Worm (Caenorhabditis elegans) whole organism, dauer: ENCODE data around the gene idpb-5.

ENCODE experiments used
- unc-62 ChIP-seq: sonication (generic microtip); optimal IDR thresholded peaks from 2 replicates; lab custom pipeline; 2017; ENCODE audit warnings: missing biosample characterization, missing genetic modification reagents, missing genetic modification characterization

The idpb-5 gene

ce11 chrV:11839220-11839619 is at the start of gene idpb-5:
Gene idpb-5, plus strand, starts transcription at chrV:11839520.
- no peak for TF ChIP-seq unc-62

ce11 chrV:11794172-11794571 is 45.1 kb upstream of the idpb-5 start:
- TF ChIP-seq unc-62 = no peak

ce11 chrV:11795352-11795751 is 44.0 kb upstream of the idpb-5 start:
- no peak for TF ChIP-seq unc-62

DNA sequence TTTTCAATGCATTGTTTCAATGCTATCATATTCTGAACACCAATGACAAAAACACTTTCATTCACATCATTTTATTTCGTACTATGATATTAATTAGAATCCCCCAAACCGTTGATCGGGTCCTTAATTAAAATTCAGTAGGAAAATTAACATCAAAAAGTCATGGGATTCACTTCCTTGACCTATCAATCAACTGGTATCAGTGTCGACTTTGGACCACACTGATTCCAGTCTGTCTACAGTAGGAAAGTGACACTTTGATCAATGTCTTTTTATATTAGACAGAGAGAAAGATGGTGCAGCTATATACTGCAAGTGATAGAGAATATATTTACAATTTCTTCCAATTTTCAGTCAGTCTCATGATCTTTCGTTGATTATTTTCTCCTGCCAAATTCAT is 43.0 kb upstream of the idpb-5 start:
- no peak for TF ChIP-seq unc-62

DNA sequence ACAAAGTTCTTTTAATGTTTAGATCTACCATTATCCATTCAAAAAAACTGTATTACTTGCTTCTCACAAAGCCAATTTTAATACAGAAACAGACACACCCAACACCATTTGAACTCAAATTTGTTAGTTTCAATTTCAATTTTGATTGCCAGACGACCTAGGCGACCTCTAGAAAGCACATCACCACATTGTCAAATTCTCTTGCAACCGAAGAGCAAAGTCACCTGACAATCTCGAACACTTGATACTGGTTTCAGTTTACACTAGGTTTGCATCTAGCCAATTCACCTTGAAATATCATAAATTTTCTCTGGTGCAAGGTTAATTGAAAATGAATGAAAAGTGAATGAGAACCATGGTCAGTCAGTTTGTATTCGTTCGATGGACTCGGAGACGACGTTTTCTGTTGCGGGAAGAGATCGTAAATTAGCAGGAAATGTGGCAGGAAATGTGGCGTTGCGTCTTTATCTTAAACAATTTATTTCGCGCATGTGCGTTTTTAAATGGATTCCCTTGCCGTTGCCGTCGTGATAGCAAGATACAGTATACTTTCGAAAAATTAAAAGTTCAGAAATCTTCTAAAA is 42.0 kb upstream of the idpb-5 start:
- no peak for TF ChIP-seq unc-62

DNA sequence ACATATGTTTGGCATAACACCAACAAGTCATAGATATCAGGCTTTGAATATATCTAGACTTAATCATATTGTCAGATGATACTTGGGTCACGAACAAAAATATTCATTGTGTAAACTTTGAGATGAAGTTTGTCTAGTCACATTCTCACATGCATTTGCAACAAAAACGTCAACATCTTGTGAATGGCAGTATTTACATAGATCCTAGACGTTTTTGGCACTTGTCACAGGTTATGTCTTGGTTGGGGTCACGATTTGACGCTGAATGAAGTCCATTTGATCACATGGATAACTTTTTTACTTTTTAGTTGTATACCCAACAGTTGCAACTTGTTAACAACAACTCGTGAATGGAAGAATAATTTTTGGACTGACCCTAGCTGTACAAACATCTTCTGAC is 41.0 kb upstream of the idpb-5 start:
- TF ChIP-seq unc-62 = no peak

DNA sequence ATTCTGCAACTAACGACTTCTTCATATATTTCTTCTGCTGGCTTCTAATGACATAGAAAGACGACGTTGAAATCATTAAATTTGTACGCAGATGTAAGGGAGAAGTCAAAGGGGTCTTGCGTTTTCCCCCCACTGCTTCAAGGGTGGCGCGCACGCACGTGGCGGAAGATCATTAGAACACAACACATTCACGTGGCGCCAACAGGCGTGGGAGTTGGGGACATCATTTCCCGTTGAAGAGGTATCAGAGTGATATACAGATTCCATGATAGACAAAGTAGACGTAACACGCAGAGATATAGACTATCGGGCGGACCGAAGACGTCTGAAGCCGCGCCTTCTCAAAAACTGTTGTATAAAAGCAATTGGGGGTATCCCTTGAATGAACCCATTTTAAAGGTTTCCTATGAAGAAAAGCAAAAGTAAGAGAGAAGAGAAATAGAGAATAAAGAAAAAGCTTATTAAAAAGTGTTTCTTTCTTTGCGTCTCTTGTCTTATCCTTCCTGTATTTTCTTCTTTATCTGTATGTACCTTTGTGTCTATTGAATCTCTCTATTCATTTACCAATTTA is 40.0 kb upstream of the idpb-5 start:
- no peak for TF ChIP-seq unc-62

DNA sequence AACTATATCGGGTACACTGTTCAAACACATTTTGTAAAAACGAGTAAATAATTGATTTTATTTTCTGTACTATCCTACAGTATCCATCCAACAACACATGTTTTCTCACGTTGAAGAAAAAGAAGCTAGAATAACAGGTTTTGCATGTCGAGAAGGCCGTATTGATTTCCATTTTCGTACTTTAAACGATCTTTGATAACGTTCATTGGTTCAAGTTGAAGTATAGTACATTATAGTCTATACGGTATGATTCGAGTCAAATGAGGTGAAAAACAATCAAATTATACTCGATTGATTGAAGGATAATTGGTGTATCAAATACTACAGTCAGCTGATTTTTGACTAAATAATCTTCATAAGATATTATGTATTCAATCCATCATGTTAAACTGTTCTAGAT is 38.8 kb upstream of the idpb-5 start:
- TF ChIP-seq unc-62 = no peak

DNA sequence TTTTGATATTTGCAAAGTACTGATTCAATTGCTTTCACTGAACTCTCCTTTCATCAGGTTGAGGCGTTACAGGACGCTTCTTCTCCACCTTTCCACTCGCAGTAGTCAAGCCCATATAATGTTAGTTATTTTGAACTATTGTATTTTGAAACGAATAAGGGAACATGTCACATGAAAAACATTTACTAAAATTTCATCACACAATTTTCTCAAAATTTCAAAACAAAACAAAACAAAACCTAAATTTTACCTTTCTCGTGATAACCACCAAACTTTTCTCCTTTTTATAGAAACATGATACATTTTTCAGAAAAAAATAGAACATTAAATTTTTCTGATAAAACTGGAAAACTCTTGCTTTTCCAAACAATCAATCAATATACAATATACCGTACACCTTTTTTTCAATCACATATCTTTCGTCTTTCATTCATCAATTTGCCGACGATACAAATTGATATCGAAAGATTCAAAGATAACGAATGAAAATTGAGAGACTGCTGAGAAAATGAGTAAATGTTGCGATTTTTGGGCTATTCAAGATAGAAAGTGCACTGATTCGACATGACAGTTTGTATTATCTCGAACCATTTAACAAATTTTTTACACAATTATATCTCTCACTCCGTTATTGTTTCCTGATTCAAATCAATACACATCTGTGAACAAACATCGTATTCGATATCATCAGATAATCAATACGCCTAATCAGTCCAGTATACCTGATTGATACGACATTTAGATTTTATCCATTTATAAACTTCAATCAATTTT is 38.1 kb upstream of the idpb-5 start:
- no peak for TF ChIP-seq unc-62

DNA sequence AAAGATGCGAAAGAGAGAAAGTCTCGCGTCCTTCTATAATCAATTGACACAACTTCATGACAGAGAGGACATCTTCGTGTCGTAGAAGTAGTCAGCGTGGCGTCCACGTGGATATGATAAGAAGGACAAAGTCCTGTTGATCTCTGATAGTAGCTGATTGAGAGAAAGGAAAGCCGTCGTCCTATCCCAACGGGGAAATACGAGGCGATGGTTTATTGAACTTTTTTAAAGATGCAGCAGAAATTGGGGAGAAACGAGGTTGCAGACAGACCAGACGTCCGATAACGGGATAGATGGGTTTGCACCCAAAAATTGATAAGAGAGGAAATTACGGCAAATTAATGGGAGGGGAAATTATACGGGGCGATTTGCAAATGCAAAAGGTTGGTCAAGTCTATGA is 36.8 kb upstream of the idpb-5 start:
- TF ChIP-seq unc-62 = no peak

DNA sequence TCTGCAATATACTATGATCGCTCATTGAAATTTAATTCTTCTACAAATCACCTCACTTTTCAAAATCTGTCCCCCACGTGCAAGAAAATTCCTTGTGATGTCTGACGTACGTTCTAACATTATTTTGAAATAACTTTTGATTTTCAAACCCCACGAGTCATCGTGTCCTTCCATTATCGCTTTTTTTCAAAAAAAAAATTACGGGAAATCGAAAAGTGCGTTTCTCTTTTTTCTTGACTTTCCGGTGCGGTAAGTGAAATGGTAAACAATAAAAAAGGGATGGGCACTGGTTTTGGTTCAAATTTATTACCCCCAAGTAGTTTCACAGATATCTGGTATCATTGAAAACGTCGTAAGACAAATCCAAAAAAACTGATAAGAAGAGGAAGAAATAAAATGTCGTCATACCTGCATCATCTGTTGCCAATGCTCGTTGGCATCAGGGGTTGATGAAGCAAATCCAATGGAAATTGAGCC is 35.8 kb upstream of the idpb-5 start:
- TF ChIP-seq unc-62 = no peak

ce11 chrV:11809935-11810334 is 29.4 kb upstream of the idpb-5 start:
- no peak for TF ChIP-seq unc-62

DNA sequence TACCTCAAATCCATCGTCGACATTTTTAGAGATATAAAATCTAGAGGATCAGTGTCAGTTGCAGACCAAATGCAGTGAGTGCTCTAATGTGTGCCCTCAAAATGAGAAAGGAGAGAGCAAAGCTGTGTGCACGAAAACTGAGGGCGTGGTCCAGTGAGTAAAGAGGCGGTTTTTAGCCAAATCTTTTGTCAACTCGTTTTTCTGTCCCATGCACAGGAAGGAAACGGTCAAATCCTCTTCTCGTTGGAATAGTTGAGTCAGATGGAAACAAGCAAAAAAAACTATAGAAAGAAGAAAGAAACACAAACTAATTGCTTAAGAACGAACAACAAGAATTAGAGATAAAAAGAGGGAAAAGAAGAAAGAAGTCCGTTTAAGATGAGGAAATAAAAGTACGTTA is 27.4 kb upstream of the idpb-5 start, which contains the start of gene D2023.3:
Gene D2023.3 (minus strand): TSS at position 101 of the 400 bp plus-strand sequence.
- TF ChIP-seq unc-62 = no peak

- TF ChIP-seq unc-62 = no peak
Observed at ce11 chrV:11815566-11815965, 23.8 kb upstream of the idpb-5 start.

DNA sequence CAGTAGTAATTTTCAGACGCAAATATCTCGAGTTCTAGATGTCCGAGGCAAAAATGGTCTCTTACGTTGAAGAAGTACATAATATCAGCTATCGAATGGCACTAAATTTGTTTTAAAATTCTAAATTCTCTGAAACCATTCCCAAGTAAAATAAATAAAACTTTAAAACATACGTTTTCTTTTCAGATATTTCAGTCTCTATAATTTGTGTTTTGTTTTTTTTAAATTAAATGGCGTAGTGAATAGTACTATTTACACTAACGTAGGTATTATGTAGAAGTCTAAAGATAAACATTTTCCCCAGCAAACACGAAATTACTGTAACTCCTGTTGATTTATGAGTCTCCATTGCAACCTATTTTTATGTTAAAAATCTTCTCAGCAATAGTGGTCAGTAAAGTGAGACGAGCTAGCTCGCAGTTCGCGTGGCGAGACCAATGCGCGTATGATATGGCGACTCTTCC is 22.0 kb upstream of the idpb-5 start:
- no peak for TF ChIP-seq unc-62

- no peak for TF ChIP-seq unc-62
Observed at ce11 chrV:11818064-11818463, 21.3 kb upstream of the idpb-5 start.

ce11 chrV:11818786-11819185 is 20.5 kb upstream of the idpb-5 start:
- no peak for TF ChIP-seq unc-62

ce11 chrV:11819451-11819850 is 19.9 kb upstream of the idpb-5 start:
- no peak for TF ChIP-seq unc-62
